Worm (Caenorhabditis elegans): ENCODE measurements around the gene C08E8.10.

ce11 chrV:18299313-18299712 is 40.4 kb downstream of the C08E8.10 start:
- TF ChIP-seq zip-11 (GFP tag; IDR thresholded peaks at IDR 0.05) (no peak), nhr-76 (tag; optimal IDR thresholded peaks at IDR 0.05) (no peak), lin-39 (tag; optimal IDR thresholded peaks at IDR 0.05) (no peak), unc-130 (GFP tag; optimal IDR thresholded peaks at IDR 0.05) (no peak)
